Worm (Caenorhabditis elegans) whole organism, L4 larva: ENCODE measurements around the gene C23H3.9.

ENCODE experiments used
- D1046.2 ChIP-seq: fragments of 200-800 bp; sonication (Bioruptor generic); IDR thresholded peaks from 2 replicates; pipeline ENCODE4 v1.3.6; 2022; ENCODE audit warnings: missing genetic modification characterization, missing compliant biosample characterization
- F10B5.3 ChIP-seq: sonication (generic microtip); optimal IDR thresholded peaks from 2 replicates; lab custom pipeline; 2016; ENCODE audit warnings: mild to moderate bottlenecking, missing genetic modification characterization, missing compliant biosample characterization
- F37D6.2 ChIP-seq: sonication (generic microtip); optimal IDR thresholded peaks from 2 replicates; lab custom pipeline; 2016; ENCODE audit warnings: mild to moderate bottlenecking, missing genetic modification characterization, missing compliant biosample characterization
- T26A8.4 ChIP-seq: fragments of 200-800 bp; sonication (Bioruptor generic); IDR thresholded peaks from 2 replicates; pipeline ENCODE4 v1.3.6; 2022; ENCODE audit warnings: missing genetic modification characterization, missing compliant biosample characterization
- Y105C5A.15 ChIP-seq: fragments of 200-800 bp; sonication (Bioruptor generic); IDR thresholded peaks from 2 replicates; pipeline ENCODE4 v1.3.6; 2022; ENCODE audit warnings: missing genetic modification characterization, missing compliant biosample characterization
- Y48G9A.11 ChIP-seq: fragments of 200-800 bp; sonication (Bioruptor generic); IDR thresholded peaks from 2 replicates; pipeline ENCODE4 v1.3.6; 2022; ENCODE audit warnings: missing genetic modification reagents, missing genetic modification characterization, missing compliant biosample characterization
- ZK337.2 ChIP-seq: fragments of 200-800 bp; sonication (Bioruptor generic); IDR thresholded peaks from 2 replicates; pipeline ENCODE4 v1.3.6; 2022; ENCODE audit warnings: missing genetic modification reagents, missing genetic modification characterization, missing compliant biosample characterization
- ZK546.5 ChIP-seq, 2 experiments: sonication (generic microtip); optimal IDR thresholded peaks; 2 replicates each; lab custom pipeline; 2017; ENCODE audit warnings: missing biosample characterization in 2 of 2, missing genetic modification characterization in 2 of 2
- aha-1 ChIP-seq: fragments of 150-350 bp; peaks from one replicate; lab custom pipeline; 2014; ENCODE audit warnings: missing biosample characterization, missing genetic modification characterization
- arid-1 ChIP-seq: fragments of 200-800 bp; sonication (Bioruptor generic); conservative IDR thresholded peaks from 2 replicates; pipeline ENCODE4 v1.3.6; 2022; ENCODE audit warnings: missing genetic modification reagents, missing genetic modification characterization, missing compliant biosample characterization
- attf-4 ChIP-seq: sonication (generic microtip); optimal IDR thresholded peaks from 3 replicates; lab custom pipeline; 2017; ENCODE audit warnings: missing biosample characterization, missing genetic modification characterization
- ceh-32 ChIP-seq: sonication (generic microtip); optimal IDR thresholded peaks from 2 replicates; lab custom pipeline; 2016; ENCODE audit warnings: mild to moderate bottlenecking, missing genetic modification characterization, missing compliant biosample characterization; ENCODE audit not compliant: poor library complexity
- ces-1 ChIP-seq: fragments of 150-350 bp; sonication (generic microtip); optimal IDR thresholded peaks from 4 replicates; lab custom pipeline; 2014; ENCODE audit warnings: missing biosample characterization, missing genetic modification reagents, missing genetic modification characterization
- cey-2 ChIP-seq: sonication (generic microtip); optimal IDR thresholded peaks from 3 replicates; lab custom pipeline; 2017; ENCODE audit warnings: missing genetic modification characterization, mild to moderate bottlenecking, missing compliant biosample characterization, antibody characterized with exemption, borderline replicate concordance; ENCODE audit not compliant: insufficient read depth
- daf-16 ChIP-seq, 3 experiments: sonication (generic microtip); optimal IDR thresholded peaks; 2 replicates each; lab custom pipeline; 2016 to 2017; ENCODE audit warnings: missing genetic modification characterization in 3 of 3, missing genetic modification reagents in 3 of 3, mild to moderate bottlenecking in 2 of 3, missing compliant biosample characterization in 2 of 3, missing biosample characterization in 1 of 3, moderate library complexity in 1 of 3
- dmd-6 ChIP-seq: fragments of 200-800 bp; sonication (Bioruptor generic); IDR thresholded peaks from 2 replicates; pipeline ENCODE4 v1.3.6; 2022; ENCODE audit warnings: missing genetic modification reagents, missing genetic modification characterization, missing compliant biosample characterization
- dve-1 ChIP-seq: sonication (generic microtip); optimal IDR thresholded peaks from 2 replicates; lab custom pipeline; 2017; ENCODE audit warnings: antibody characterized with exemption, mild to moderate bottlenecking, missing genetic modification characterization, missing compliant biosample characterization; ENCODE audit not compliant: insufficient read depth
- egl-27 ChIP-seq: sonication (generic microtip); optimal IDR thresholded peaks from 3 replicates; lab custom pipeline; 2017; ENCODE audit warnings: missing biosample characterization, missing genetic modification reagents, missing genetic modification characterization
- egl-43 ChIP-seq: fragments of 200-800 bp; sonication (Bioruptor generic); IDR thresholded peaks from 2 replicates; pipeline ENCODE4 v1.3.6; 2022; ENCODE audit warnings: missing genetic modification reagents, missing genetic modification characterization, missing compliant biosample characterization
- fos-1 ChIP-seq: fragments of 150-350 bp; optimal IDR thresholded peaks from 2 replicates; lab custom pipeline; 2014; ENCODE audit warnings: missing biosample characterization, missing genetic modification characterization
- hif-1 ChIP-seq, 2 experiments: sonication (generic microtip); optimal IDR thresholded peaks; 2 replicates each; lab custom pipeline; 2016 to 2017; ENCODE audit warnings: missing compliant biosample characterization in 2 of 2, missing genetic modification characterization in 2 of 2, missing genetic modification reagents in 2 of 2, missing genotype in 2 of 2, mild to moderate bottlenecking in 1 of 2
- hlh-11 ChIP-seq: fragments of 200-800 bp; sonication (Bioruptor generic); optimal IDR thresholded peaks from 2 replicates; lab custom pipeline; 2018; ENCODE audit warnings: mild to moderate bottlenecking, missing genetic modification characterization, missing compliant biosample characterization
- hlh-30 ChIP-seq: sonication (generic microtip); optimal IDR thresholded peaks from 2 replicates; lab custom pipeline; 2017; ENCODE audit warnings: antibody characterized with exemption, mild to moderate bottlenecking, missing genetic modification characterization, missing compliant biosample characterization; ENCODE audit not compliant: insufficient read depth
- hmg-1.1 ChIP-seq: fragments of 200-800 bp; sonication (Bioruptor generic); IDR thresholded peaks from 2 replicates; pipeline ENCODE4 v1.3.6; 2022; ENCODE audit warnings: missing genetic modification reagents, missing genetic modification characterization, missing compliant biosample characterization
- lim-7 ChIP-seq: fragments of 200-800 bp; sonication (Bioruptor generic); IDR thresholded peaks from 2 replicates; pipeline ENCODE4 v1.3.6; 2022; ENCODE audit warnings: missing genetic modification characterization, missing compliant biosample characterization
- lin-38 ChIP-seq: fragments of 200-800 bp; sonication (Bioruptor generic); IDR thresholded peaks from 2 replicates; pipeline ENCODE4 v1.3.6; 2022; ENCODE audit warnings: missing genetic modification reagents, missing genetic modification characterization, missing compliant biosample characterization
- lsy-2 ChIP-seq, 2 experiments: fragments of 150-350 bp in 1 of 2; sonication (generic microtip) in 1 of 2; optimal IDR thresholded peaks; 2 replicates each; lab custom pipeline; 2014 to 2017; ENCODE audit warnings: missing biosample characterization in 2 of 2, missing genetic modification characterization in 2 of 2
- mxl-2 ChIP-seq: fragments of 200-800 bp; sonication (Bioruptor generic); conservative IDR thresholded peaks from 2 replicates; pipeline ENCODE4 v1.3.6; 2022; ENCODE audit warnings: missing genetic modification reagents, missing genetic modification characterization, missing compliant biosample characterization
- nhr-10 ChIP-seq: fragments of 150-350 bp; optimal IDR thresholded peaks from 2 replicates; lab custom pipeline; 2014; ENCODE audit warnings: missing biosample characterization, missing genetic modification characterization
- nhr-237 ChIP-seq: sonication (generic microtip); optimal IDR thresholded peaks from 2 replicates; lab custom pipeline; 2017; ENCODE audit warnings: missing biosample characterization, missing genetic modification characterization
- nhr-25 ChIP-seq: sonication (generic microtip); optimal IDR thresholded peaks from 2 replicates; lab custom pipeline; 2017; ENCODE audit warnings: missing genetic modification characterization, mild to moderate bottlenecking, missing compliant biosample characterization, antibody characterized with exemption, moderate library complexity, borderline replicate concordance; ENCODE audit not compliant: insufficient read depth
- nhr-41 ChIP-seq: fragments of 200-800 bp; sonication (Bioruptor generic); IDR thresholded peaks from 2 replicates; pipeline ENCODE4 v1.3.6; 2022; ENCODE audit warnings: missing genetic modification reagents, missing genetic modification characterization, missing compliant biosample characterization
- nhr-76 ChIP-seq: fragments of 150-350 bp; optimal IDR thresholded peaks from 2 replicates; lab custom pipeline; 2014; ENCODE audit warnings: missing biosample characterization, missing genetic modification characterization
- php-3 ChIP-seq: fragments of 200-800 bp; sonication (Bioruptor generic); IDR thresholded peaks from 2 replicates; pipeline ENCODE4 v1.3.6; 2022; ENCODE audit warnings: missing genetic modification reagents, missing genetic modification characterization, missing compliant biosample characterization
- pqm-1 ChIP-seq: sonication (generic microtip); optimal IDR thresholded peaks from 2 replicates; lab custom pipeline; 2017; ENCODE audit warnings: missing biosample characterization, missing genetic modification characterization
- rbr-2 ChIP-seq: sonication (generic microtip); optimal IDR thresholded peaks from 2 replicates; lab custom pipeline; 2016; ENCODE audit warnings: missing genotype, missing genetic modification characterization, missing compliant biosample characterization
- snpc-4 ChIP-seq: fragments of 150-350 bp; optimal IDR thresholded peaks from 2 replicates; lab custom pipeline; 2014; ENCODE audit warnings: missing biosample characterization, missing genetic modification characterization
- zfp-2 ChIP-seq: sonication (generic microtip); optimal IDR thresholded peaks from 2 replicates; lab custom pipeline; 2016; ENCODE audit warnings: mild to moderate bottlenecking, missing genetic modification characterization, missing compliant biosample characterization
- zip-2 ChIP-seq: fragments of 150-350 bp; optimal IDR thresholded peaks from 2 replicates; lab custom pipeline; 2014; ENCODE audit warnings: missing biosample characterization, missing genetic modification characterization

The C23H3.9 gene

ce11 chrII:66322-66721 lies 12.7 kb downstream of the C23H3.9 start (continued):
- TF ChIP-seq aha-1 (peak; percentile 86), egl-43 (GFP tag; lab: Robert Waterston, UW) (no peak), zip-2 (tag; lab: Kevin White, UChicago) (no peak), ceh-32 (tag; lab: Kevin White, UChicago) (no peak), nhr-76 (tag; lab: Kevin White, UChicago) (no peak), dve-1 (tag; lab: Kevin White, UChicago) (peak; percentile 43), snpc-4 (tag; lab: Kevin White, UChicago) (no peak), lsy-2 (tag; optimal IDR thresholded peaks at IDR 0.05; lab: Kevin White, UChicago) (no peak), php-3 (GFP tag; lab: Robert Waterston, UW) (no peak), F10B5.3 (tag; lab: Kevin White, UChicago) (no peak), ces-1 (GFP tag; lab: Kevin White, UChicago) (no peak), T26A8.4 (no peak; the same call in 1 of the 2 replicates), nhr-41 (GFP tag; lab: Robert Waterston, UW) (no peak), lin-38 (GFP tag; lab: Robert Waterston, UW) (no peak), nhr-10 (tag; lab: Kevin White, UChicago) (no peak)

- TF ChIP-seq nhr-237 (no peak), dmd-6 (GFP tag; lab: Robert Waterston, UW) (peak; percentile 32; the same call in 1 of the 2 replicates), ces-1 (GFP tag; lab: Kevin White, UChicago) (no peak), daf-16 (GFP tag; optimal IDR thresholded peaks at IDR 0.05; lab: Kevin White, UChicago) (no peak), daf-16 (tag; optimal IDR thresholded peaks at IDR 0.05; lab: Kevin White, UChicago) (no peak), hlh-11 (tag; lab: Kevin White, UChicago) (no peak), arid-1 (no peak), dve-1 (tag; lab: Kevin White, UChicago) (peak; percentile 13), ZK546.5 (tag; optimal IDR thresholded peaks at IDR 0.05; lab: Kevin White, UChicago) (no peak), F10B5.3 (tag; lab: Kevin White, UChicago) (no peak), D1046.2 (GFP tag; lab: Robert Waterston, UW) (no peak), nhr-25 (tag; lab: Kevin White, UChicago) (no peak), egl-27 (no peak), lsy-2 (tag; optimal IDR thresholded peaks at IDR 0.05; lab: Kevin White, UChicago) (no peak), hif-1 (tag; optimal IDR thresholded peaks at IDR 0.05; lab: Kevin White, UChicago) (no peak), pqm-1 (tag; lab: Kevin White, UChicago) (peak; percentile 31), zip-2 (tag; lab: Kevin White, UChicago) (no peak), aha-1 (no peak), lim-7 (no peak), Y105C5A.15 (GFP tag; lab: Robert Waterston, UW) (no peak), fos-1 (tag; lab: Kevin White, UChicago) (no peak), attf-4 (tag; lab: Kevin White, UChicago) (no peak)
Observed at ce11 chrII:65484-65883, 13.6 kb downstream of the C23H3.9 start.

ce11 chrII:61013-61412 lies 18.1 kb downstream of the C23H3.9 start, which contains the start of gene C23H3.2:
Gene C23H3.2 (plus strand): TSS chrII:61313.
- TF ChIP-seq zip-2 (tag; lab: Kevin White, UChicago) = no peak
- TF ChIP-seq daf-16 (GFP tag; optimal IDR thresholded peaks at IDR 0.05; lab: Kevin White, UChicago) = no peak
- TF ChIP-seq daf-16 (tag; optimal IDR thresholded peaks at IDR 0.05; lab: Kevin White, UChicago) = no peak
- no peak for TF ChIP-seq hlh-11 (tag; lab: Kevin White, UChicago)
- TF ChIP-seq D1046.2 (GFP tag; lab: Robert Waterston, UW) = no peak
- no peak for TF ChIP-seq hmg-1.1 (GFP tag; lab: Robert Waterston, UW)
- no peak for TF ChIP-seq rbr-2 (tag; lab: Kevin White, UChicago)
- no peak for TF ChIP-seq hlh-30 (tag; lab: Kevin White, UChicago)
- TF ChIP-seq cey-2 (tag; lab: Kevin White, UChicago) = no peak
- no peak for TF ChIP-seq Y48G9A.11 (GFP tag; lab: Robert Waterston, UW)
- TF ChIP-seq mxl-2 (GFP tag; lab: Robert Waterston, UW) = no peak
- TF ChIP-seq zfp-2 (tag; lab: Kevin White, UChicago) = no peak
- no peak for TF ChIP-seq F37D6.2 (tag; lab: Kevin White, UChicago)
- no peak for TF ChIP-seq ZK337.2
